Worm (Caenorhabditis elegans): ENCODE results near the gene fbxb-90.

fbxb-90 gene

ce11 chrII:3748719-3749118 is at the start of gene fbxb-90:
Gene fbxb-90 (minus strand): TSS chrII:3748819.
- no peak for TF ChIP-seq pha-4 (tag; optimal IDR thresholded peaks at IDR 0.05)

DNA sequence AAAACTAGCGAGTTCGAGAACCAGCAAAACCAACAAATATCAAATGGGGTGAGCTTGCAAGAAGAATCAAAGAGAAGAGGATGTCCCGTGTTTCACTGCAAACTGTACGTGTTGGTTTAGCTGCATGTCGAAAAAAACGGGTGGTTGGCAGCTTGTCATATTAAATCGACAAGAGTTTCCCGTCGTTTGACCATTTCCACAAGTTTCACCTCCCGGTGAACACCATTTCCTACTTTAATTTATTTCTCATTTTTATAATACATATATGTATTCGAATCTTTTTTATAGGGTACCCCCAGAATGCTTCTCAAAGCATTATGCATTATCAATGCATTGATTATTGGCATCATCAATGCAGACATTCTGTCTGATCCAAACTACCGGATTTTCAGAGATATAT is 46.7 kb upstream of the fbxb-90 start, which contains the start of gene Y8A9A.2:
Gene Y8A9A.2 (plus strand): TSS at position 301 of the 400 bp plus-strand sequence.
- no peak for TF ChIP-seq sdc-2 (tag; optimal IDR thresholded peaks at IDR 0.05)
- no peak for TF ChIP-seq hlh-8 (tag; optimal IDR thresholded peaks at IDR 0.05)
- TF ChIP-seq nfya-1 (tag; optimal IDR thresholded peaks at IDR 0.05) = no peak
- TF ChIP-seq pros-1 (tag; optimal IDR thresholded peaks at IDR 0.05) = no peak
- no peak for TF ChIP-seq K09A11.1 (tag; optimal IDR thresholded peaks at IDR 0.05; ENCODE audit: insufficient read depth)
- TF ChIP-seq fkh-6 (tag; optimal IDR thresholded peaks at IDR 0.05) = no peak
- no peak for TF ChIP-seq ceh-9 (tag; optimal IDR thresholded peaks at IDR 0.05)
- no peak for TF ChIP-seq madf-2 (tag; optimal IDR thresholded peaks at IDR 0.05)
- TF ChIP-seq pha-2 (tag; optimal IDR thresholded peaks at IDR 0.05) = no peak
- TF ChIP-seq eyg-1 (tag; optimal IDR thresholded peaks at IDR 0.05) = no peak
- TF ChIP-seq odd-2 (tag; optimal IDR thresholded peaks at IDR 0.05) = no peak
- TF ChIP-seq nhr-11 (tag; optimal IDR thresholded peaks at IDR 0.05) = no peak
- no peak for TF ChIP-seq mec-3 (tag; optimal IDR thresholded peaks at IDR 0.05; ENCODE audit: borderline replicate concordance)
- no peak for TF ChIP-seq ceh-18 (tag; optimal IDR thresholded peaks at IDR 0.05)
- TF ChIP-seq T23F11.4 (GFP tag; optimal IDR thresholded peaks at IDR 0.05) = no peak
- TF ChIP-seq ahr-1 (tag; optimal IDR thresholded peaks at IDR 0.05) = no peak
- no peak for TF ChIP-seq ttx-3 (tag; optimal IDR thresholded peaks at IDR 0.05)
- no peak for TF ChIP-seq hlh-30 (tag; optimal IDR thresholded peaks at IDR 0.05; ENCODE audit: insufficient read depth)
- no peak for TF ChIP-seq ceh-2 (tag; optimal IDR thresholded peaks at IDR 0.05)
- no peak for TF ChIP-seq ceh-24 (tag; optimal IDR thresholded peaks at IDR 0.05)

DNA sequence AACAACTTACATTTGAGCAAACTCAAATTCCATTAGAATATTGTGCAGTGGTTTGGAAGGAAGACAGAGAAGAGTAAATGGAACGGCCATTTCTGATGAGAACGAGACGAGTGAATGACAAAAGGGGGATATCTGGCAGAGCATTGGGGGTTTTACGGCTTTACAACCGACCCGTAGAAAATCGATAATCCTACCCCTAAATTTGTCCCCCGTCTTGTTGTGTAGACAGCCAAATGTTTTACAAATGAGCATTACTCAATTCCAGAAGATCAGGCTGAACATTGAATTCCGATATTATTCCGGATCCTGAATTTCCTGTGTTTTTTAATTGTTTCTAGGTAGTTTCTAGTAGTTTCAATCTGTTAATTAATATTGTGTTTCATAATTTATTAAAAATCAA is 44.7 kb upstream of the fbxb-90 start, which contains the start of gene fbxb-99:
Gene fbxb-99 (minus strand): TSS at position 101 of the 400 bp plus-strand sequence.
- TF ChIP-seq ceh-22 (tag; optimal IDR thresholded peaks at IDR 0.05) = no peak
- no peak for TF ChIP-seq K09A11.1 (tag; optimal IDR thresholded peaks at IDR 0.05; ENCODE audit: insufficient read depth)
- no peak for TF ChIP-seq ceh-30 (tag; optimal IDR thresholded peaks at IDR 0.05)
- no peak for TF ChIP-seq syd-9 (tag; optimal IDR thresholded peaks at IDR 0.05)
- no peak for TF ChIP-seq elt-4 (tag; optimal IDR thresholded peaks at IDR 0.05)
- no peak for TF ChIP-seq madf-2 (tag; optimal IDR thresholded peaks at IDR 0.05)

ce11 chrII:3788356-3788962 is 39.8 kb upstream of the fbxb-90 start:
- TF ChIP-seq fax-1 (tag; optimal IDR thresholded peaks at IDR 0.05) = no peak

DNA sequence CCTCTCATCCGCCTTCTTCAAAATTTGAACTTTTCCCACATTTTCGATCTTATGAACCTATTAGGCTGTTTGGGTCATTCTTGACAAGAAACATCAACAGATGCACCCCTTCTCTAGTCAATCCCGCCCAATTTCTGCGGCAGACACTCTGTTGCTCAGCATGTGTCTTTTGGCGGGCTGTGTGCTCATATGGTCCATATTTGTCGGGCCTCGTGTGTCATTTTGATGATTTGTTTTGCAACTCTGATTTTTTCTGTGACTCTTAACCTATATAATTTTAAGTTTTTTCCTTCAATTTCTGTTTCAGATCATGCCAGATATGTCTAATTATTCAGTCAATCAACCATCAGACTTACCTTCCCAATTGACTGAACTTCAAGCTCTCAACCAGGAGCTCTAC is 38.5 kb upstream of the fbxb-90 start, which contains the start of gene T24E12.13:
Gene T24E12.13 (plus strand): TSS at position 301 of the 400 bp plus-strand sequence.
- TF ChIP-seq ceh-34 (tag; optimal IDR thresholded peaks at IDR 0.05) = no peak
- TF ChIP-seq lin-11 (tag; optimal IDR thresholded peaks at IDR 0.05) = no peak
- no peak for TF ChIP-seq dve-1 (tag; optimal IDR thresholded peaks at IDR 0.05)
- TF ChIP-seq ceh-6 (GFP tag; optimal IDR thresholded peaks at IDR 0.05) = no peak
- no peak for TF ChIP-seq odd-2 (tag; optimal IDR thresholded peaks at IDR 0.05)
- no peak for TF ChIP-seq ttx-3 (tag; optimal IDR thresholded peaks at IDR 0.05)
- TF ChIP-seq fkh-6 (tag; optimal IDR thresholded peaks at IDR 0.05) = no peak
- no peak for TF ChIP-seq syd-9 (tag; optimal IDR thresholded peaks at IDR 0.05)
- TF ChIP-seq fax-1 (tag; optimal IDR thresholded peaks at IDR 0.05) = no peak
- no peak for TF ChIP-seq sdc-2 (tag; optimal IDR thresholded peaks at IDR 0.05)
- no peak for TF ChIP-seq hlh-8 (tag; optimal IDR thresholded peaks at IDR 0.05)
- TF ChIP-seq hlh-6 (tag; optimal IDR thresholded peaks at IDR 0.05) = no peak
- TF ChIP-seq pros-1 (tag; optimal IDR thresholded peaks at IDR 0.05) = no peak
- TF ChIP-seq npax-4 (tag; optimal IDR thresholded peaks at IDR 0.05) = no peak

All from whole organism, late embryonic.